Fruit fly (Drosophila melanogaster) whole organism, prepupa: ENCODE data around the gene CG32944.

ENCODE experiments used
- Blimp-1 ChIP-seq: fragments of 200-800 bp; sonication (Bioruptor generic); optimal IDR thresholded peaks from 3 replicates; lab custom pipeline; 2017; ENCODE audit warnings: missing biosample characterization, missing genetic modification characterization, mild to moderate bottlenecking, moderate library complexity, missing genetic modification reagents
- CG11902 ChIP-seq: fragments of 200-800 bp; sonication (Bioruptor generic); optimal IDR thresholded peaks from 3 replicates; lab custom pipeline; 2016; ENCODE audit warnings: missing biosample characterization, missing genetic modification characterization
- CG32006 ChIP-seq: fragments of 200-800 bp; sonication (Bioruptor generic); optimal IDR thresholded peaks from 3 replicates; lab custom pipeline; 2017; ENCODE audit warnings: missing biosample characterization, mild to moderate bottlenecking, missing genetic modification characterization
- CG4318 ChIP-seq: fragments of 200-800 bp; sonication (Bioruptor generic); optimal IDR thresholded peaks from 3 replicates; lab custom pipeline; 2017; ENCODE audit warnings: missing biosample characterization, mild to moderate bottlenecking, missing genetic modification characterization
- Ets21C ChIP-seq: fragments of 200-800 bp; sonication (Bioruptor generic); optimal IDR thresholded peaks from 3 replicates; lab custom pipeline; 2016; ENCODE audit warnings: missing biosample characterization, missing genetic modification characterization
- Gug ChIP-seq: fragments of 200-800 bp; sonication (Bioruptor generic); IDR thresholded peaks from 2 replicates; pipeline ENCODE4 v1.3.6; 2022; ENCODE audit warnings: missing biosample characterization, missing genetic modification characterization
- Hr4 ChIP-seq: fragments of 200-800 bp; sonication (Bioruptor generic); optimal IDR thresholded peaks from 3 replicates; lab custom pipeline; 2016; ENCODE audit warnings: missing biosample characterization, missing genetic modification characterization
- acj6 ChIP-seq: fragments of 200-800 bp; sonication (Bioruptor generic); optimal IDR thresholded peaks from 3 replicates; lab custom pipeline; 2016; ENCODE audit warnings: missing biosample characterization, missing genetic modification characterization
- dac ChIP-seq: fragments of 200-800 bp; sonication (Bioruptor generic); optimal IDR thresholded peaks from 2 replicates; lab custom pipeline; 2017; ENCODE audit warnings: missing biosample characterization, mild to moderate bottlenecking, missing genetic modification characterization
- fd85E ChIP-seq: fragments of 200-800 bp; sonication (Bioruptor generic); optimal IDR thresholded peaks from 3 replicates; lab custom pipeline; 2016; ENCODE audit warnings: missing biosample characterization, missing genetic modification characterization

- TF ChIP-seq Ets21C (GFP tag; lab: Kevin White, UChicago) (peak; percentile 32), CG4318 (GFP tag; lab: Kevin White, UChicago) (peak; percentile 29), CG32006 (GFP tag; lab: Kevin White, UChicago) (peak; percentile 59), dac (no peak), Gug (GFP tag; lab: Robert Waterston, UW) (no peak), acj6 (GFP tag; lab: Kevin White, UChicago) (peak; percentile 45), fd85E (GFP tag; lab: Kevin White, UChicago) (no peak), CG11902 (GFP tag; lab: Kevin White, UChicago) (no peak), Blimp-1 (peak; percentile 2), Hr4 (GFP tag; lab: Kevin White, UChicago) (peak; percentile 9)
Measured at dm6 chr3R:4399810-4400496, 19.4 kb downstream of the CG32944 start.
